Fruit fly (Drosophila melanogaster) whole organism, embryonic: Measurements from ENCODE around the gene CG8319.

Source experiments
- Antp ChIP-seq: fragments of 200-800 bp; sonication (Bioruptor generic); optimal IDR thresholded peaks from 3 replicates; lab custom pipeline; 2016; ENCODE audit warnings: missing biosample characterization, missing genetic modification characterization
- Atf6 ChIP-seq: fragments of 200-800 bp; sonication (Bioruptor generic); IDR thresholded peaks from 2 replicates; pipeline ENCODE4 v1.3.6; 2022; ENCODE audit warnings: missing biosample characterization, missing genetic modification characterization
- Bgb ChIP-seq: fragments of 200-800 bp; sonication (Bioruptor generic); IDR thresholded peaks from 2 replicates; pipeline ENCODE4 v1.3.6; 2022; ENCODE audit warnings: missing biosample characterization, missing genetic modification characterization; ENCODE audit not compliant: partially characterized antibody
- C15 ChIP-seq: fragments of 200-800 bp; sonication (Bioruptor generic); IDR thresholded peaks from 3 replicates; pipeline ENCODE4 v1.3.6; 2022; ENCODE audit warnings: missing biosample characterization, missing genetic modification characterization
- CG10147 ChIP-seq: fragments of 200-800 bp; sonication (Bioruptor generic); optimal IDR thresholded peaks from 2 replicates; lab custom pipeline; 2019; ENCODE audit warnings: missing biosample characterization, mild to moderate bottlenecking, missing genetic modification characterization, moderate library complexity
- CG10366 ChIP-seq: fragments of 200-800 bp; sonication (Bioruptor generic); IDR thresholded peaks from 2 replicates; pipeline ENCODE4 v1.3.6; 2022; ENCODE audit warnings: missing biosample characterization, missing genetic modification characterization
- CG11696 ChIP-seq: fragments of 200-800 bp; sonication (Bioruptor generic); IDR thresholded peaks from 2 replicates; pipeline ENCODE4 v1.3.6; 2022; ENCODE audit warnings: missing biosample characterization, missing genetic modification characterization
- CG12769 ChIP-seq: fragments of 200-800 bp; sonication (Bioruptor generic); optimal IDR thresholded peaks from 2 replicates; lab custom pipeline; 2019; ENCODE audit warnings: missing biosample characterization, mild to moderate bottlenecking, missing genetic modification characterization, moderate library complexity
- CG14014 ChIP-seq: fragments of 200-800 bp; sonication (Bioruptor generic); IDR thresholded peaks from 2 replicates; pipeline ENCODE4 v1.3.6; 2022; ENCODE audit warnings: missing biosample characterization, missing genetic modification characterization
- CG14710 ChIP-seq: fragments of 200-800 bp; sonication (Bioruptor generic); optimal IDR thresholded peaks from 3 replicates; lab custom pipeline; 2019; ENCODE audit warnings: missing biosample characterization, mild to moderate bottlenecking, missing genetic modification characterization, moderate library complexity
- CG14860 ChIP-seq: fragments of 200-800 bp; sonication (Bioruptor generic); IDR thresholded peaks from 3 replicates; pipeline ENCODE4 v1.3.6; 2022; ENCODE audit warnings: missing biosample characterization, missing genetic modification characterization; ENCODE audit not compliant: partially characterized antibody
- CG17186 ChIP-seq: fragments of 200-800 bp; sonication (Bioruptor generic); optimal IDR thresholded peaks from 3 replicates; lab custom pipeline; 2017; ENCODE audit warnings: missing biosample characterization, missing genetic modification reagents, missing genetic modification characterization
- CG17385 ChIP-seq: fragments of 200-800 bp; sonication (Bioruptor generic); optimal IDR thresholded peaks from 3 replicates; lab custom pipeline; 2018; ENCODE audit warnings: missing biosample characterization, mild to moderate bottlenecking, missing genetic modification characterization
- CG1832 ChIP-seq: fragments of 200-800 bp; sonication (Bioruptor generic); optimal IDR thresholded peaks from 2 replicates; lab custom pipeline; 2017; ENCODE audit warnings: missing biosample characterization, mild to moderate bottlenecking, missing genetic modification characterization, inconsistent platforms
- CG18476 ChIP-seq: fragments of 200-800 bp; sonication (Bioruptor generic); optimal IDR thresholded peaks from 2 replicates; lab custom pipeline; 2016; ENCODE audit warnings: missing biosample characterization, mild to moderate bottlenecking, missing genetic modification characterization
- CG2199 ChIP-seq: fragments of 200-800 bp; sonication (Bioruptor generic); IDR thresholded peaks from 3 replicates; pipeline ENCODE4 v1.3.6; 2022; ENCODE audit warnings: missing biosample characterization, missing genetic modification characterization
- CG3065 ChIP-seq: fragments of 200-800 bp; sonication (Bioruptor generic); optimal IDR thresholded peaks from 2 replicates; lab custom pipeline; 2016; ENCODE audit warnings: missing biosample characterization, missing genetic modification characterization
- CG32767 ChIP-seq: fragments of 200-800 bp; sonication (Bioruptor generic); IDR thresholded peaks from 2 replicates; pipeline ENCODE4 v1.3.6; 2022; ENCODE audit warnings: missing biosample characterization, missing genetic modification characterization
- CG3407 ChIP-seq: fragments of 200-800 bp; sonication (Bioruptor generic); optimal IDR thresholded peaks from 2 replicates; lab custom pipeline; 2018; ENCODE audit warnings: missing biosample characterization, mild to moderate bottlenecking, missing genetic modification characterization
- CG4424 ChIP-seq: fragments of 200-800 bp; sonication (Bioruptor generic); optimal IDR thresholded peaks from 3 replicates; lab custom pipeline; 2016; ENCODE audit warnings: missing biosample characterization, missing genetic modification characterization
- CG4617 ChIP-seq: fragments of 200-800 bp; sonication (Bioruptor generic); optimal IDR thresholded peaks from 3 replicates; lab custom pipeline; 2016; ENCODE audit warnings: missing biosample characterization, missing genetic modification characterization, borderline replicate concordance
- CG9876 ChIP-seq: fragments of 200-800 bp; sonication (Bioruptor generic); optimal IDR thresholded peaks from 2 replicates; lab custom pipeline; 2016; ENCODE audit warnings: missing biosample characterization, missing genetic modification characterization
- D ChIP-seq, 2 experiments: fragments of 200-800 bp in 1 of 2; fragments of >200 bp in 1 of 2; sonication (Bioruptor generic) in 1 of 2; optimal IDR thresholded peaks; 2 replicates in 1 of 2; 3 replicates in 1 of 2; lab custom pipeline; 2017; ENCODE audit warnings: mild to moderate bottlenecking in 1 of 2, missing biosample characterization in 1 of 2, missing genetic modification characterization in 1 of 2, missing genetic modification reagents in 1 of 2
- Dll ChIP-seq: fragments of 200-800 bp; sonication (Bioruptor generic); IDR thresholded peaks from 4 replicates; pipeline ENCODE4 v1.3.6; 2022; ENCODE audit warnings: missing biosample characterization, missing genetic modification characterization; ENCODE audit not compliant: partially characterized antibody
- Drgx ChIP-seq: fragments of 200-800 bp; sonication (Bioruptor generic); IDR thresholded peaks from 2 replicates; pipeline ENCODE4 v1.3.6; 2022; ENCODE audit warnings: missing biosample characterization, missing genetic modification characterization
- HLH4C ChIP-seq: fragments of 200-800 bp; sonication (Bioruptor generic); IDR thresholded peaks from 3 replicates; pipeline ENCODE4 v1.3.6; 2022; ENCODE audit warnings: missing biosample characterization, missing genetic modification characterization; ENCODE audit not compliant: partially characterized antibody
- Hr51 ChIP-seq, 2 experiments: fragments of 200-800 bp; sonication (Bioruptor generic); optimal IDR thresholded peaks; 2 replicates in 1 of 2; 3 replicates in 1 of 2; lab custom pipeline; 2016 to 2018; ENCODE audit warnings: missing biosample characterization in 2 of 2, missing genetic modification characterization in 2 of 2, mild to moderate bottlenecking in 1 of 2, moderate library complexity in 1 of 2
- Jarid2 ChIP-seq: fragments of 200-800 bp; sonication (Bioruptor generic); optimal IDR thresholded peaks from 3 replicates; lab custom pipeline; 2017; ENCODE audit warnings: mild to moderate bottlenecking, missing biosample characterization, missing genetic modification reagents, missing genetic modification characterization
- NFAT ChIP-seq: fragments of 200-800 bp; sonication (Bioruptor generic); IDR thresholded peaks from 2 replicates; pipeline ENCODE4 v1.3.6; 2022; ENCODE audit warnings: missing biosample characterization, missing genetic modification characterization
- Nf-YA ChIP-seq: fragments of 200-800 bp; sonication (Bioruptor generic); IDR thresholded peaks from 2 replicates; pipeline ENCODE4 v1.3.6; 2022; ENCODE audit warnings: missing biosample characterization, missing genetic modification characterization
- Pdp1 ChIP-seq, 2 experiments: fragments of 200-800 bp; sonication (Bioruptor generic); optimal IDR thresholded peaks; 3 replicates each; lab custom pipeline; 2016; ENCODE audit warnings: missing biosample characterization in 2 of 2, missing genetic modification characterization in 2 of 2, mild to moderate bottlenecking in 1 of 2, moderate library complexity in 1 of 2
- Scr ChIP-seq: fragments of 200-800 bp; sonication (Bioruptor generic); IDR thresholded peaks from 2 replicates; pipeline ENCODE4 v1.3.6; 2022; ENCODE audit warnings: missing biosample characterization, missing genetic modification characterization; ENCODE audit not compliant: partially characterized antibody
- bbx ChIP-seq: fragments of 200-800 bp; sonication (Bioruptor generic); IDR thresholded peaks from 2 replicates; pipeline ENCODE4 v1.3.6; 2022; ENCODE audit warnings: missing biosample characterization, missing genetic modification characterization; ENCODE audit not compliant: partially characterized antibody
- bigmax ChIP-seq: fragments of 200-800 bp; sonication (Bioruptor generic); optimal IDR thresholded peaks from 2 replicates; lab custom pipeline; 2018; ENCODE audit warnings: missing biosample characterization, mild to moderate bottlenecking, missing genetic modification characterization
- chif ChIP-seq, 2 experiments: fragments of 200-800 bp; sonication (Bioruptor generic); optimal IDR thresholded peaks; 3 replicates each; lab custom pipeline; 2016; ENCODE audit warnings: missing biosample characterization in 2 of 2, missing genetic modification characterization in 2 of 2
- fd102C ChIP-seq: fragments of 200-800 bp; sonication (Bioruptor generic); optimal IDR thresholded peaks from 2 replicates; lab custom pipeline; 2018; ENCODE audit warnings: missing biosample characterization, mild to moderate bottlenecking, missing genetic modification characterization, moderate library complexity
- ham ChIP-seq: fragments of 200-800 bp; sonication (Bioruptor generic); IDR thresholded peaks from 2 replicates; pipeline ENCODE4 v1.3.6; 2022; ENCODE audit warnings: missing biosample characterization, missing genetic modification characterization
- hb ChIP-seq: fragments of 200-800 bp; sonication (Bioruptor generic); IDR thresholded peaks from 3 replicates; pipeline ENCODE4 v1.3.6; 2022; ENCODE audit warnings: missing biosample characterization, missing genetic modification characterization; ENCODE audit not compliant: partially characterized antibody
- nerfin-2 ChIP-seq: fragments of 200-800 bp; sonication (Bioruptor generic); IDR thresholded peaks from 2 replicates; pipeline ENCODE4 v1.3.6; 2022; ENCODE audit warnings: missing biosample characterization, missing genetic modification characterization; ENCODE audit not compliant: partially characterized antibody
- nom ChIP-seq: fragments of 200-800 bp; sonication (Bioruptor generic); optimal IDR thresholded peaks from 2 replicates; lab custom pipeline; 2017; ENCODE audit warnings: missing biosample characterization, missing genetic modification characterization, mild to moderate bottlenecking, moderate library complexity, missing genetic modification reagents
- pnt ChIP-seq: fragments of 200-800 bp; sonication (Bioruptor generic); optimal IDR thresholded peaks from 3 replicates; lab custom pipeline; 2016; ENCODE audit warnings: missing biosample characterization, missing genetic modification characterization
- ranshi ChIP-seq: fragments of 200-800 bp; sonication (Bioruptor generic); IDR thresholded peaks from 2 replicates; pipeline ENCODE4 v1.3.6; 2022; ENCODE audit warnings: missing biosample characterization, missing genetic modification characterization
- row ChIP-seq: fragments of 200-800 bp; sonication (Bioruptor generic); IDR thresholded peaks from 3 replicates; pipeline ENCODE4 v1.3.6; 2022; ENCODE audit warnings: missing biosample characterization, missing genetic modification characterization
- sc ChIP-seq, 3 experiments: fragments of >200 bp in 2 of 3; fragments of 200-800 bp in 1 of 3; sonication (Bioruptor generic) in 1 of 3; optimal IDR thresholded peaks; 2 replicates in 2 of 3; 3 replicates in 1 of 3; lab custom pipeline; 2017; ENCODE audit warnings: mild to moderate bottlenecking in 1 of 3, missing biosample characterization in 1 of 3, missing genetic modification characterization in 1 of 3, missing genetic modification reagents in 1 of 3
- tio ChIP-seq: fragments of 200-800 bp; sonication (Bioruptor generic); optimal IDR thresholded peaks from 2 replicates; lab custom pipeline; 2017; ENCODE audit warnings: missing biosample characterization, missing genetic modification characterization, inconsistent platforms
- tup ChIP-seq: fragments of 200-800 bp; sonication (Bioruptor generic); optimal IDR thresholded peaks from 2 replicates; lab custom pipeline; 2016; ENCODE audit warnings: missing biosample characterization, mild to moderate bottlenecking, missing genetic modification characterization, moderate library complexity
- twi ChIP-seq: fragments of 200-800 bp; optimal IDR thresholded peaks from 2 replicates; lab custom pipeline; 2019; ENCODE audit warnings: missing biosample characterization, mild to moderate bottlenecking, missing genetic modification characterization, moderate library complexity
- vnd ChIP-seq: fragments of 200-800 bp; sonication (Bioruptor generic); IDR thresholded peaks from 3 replicates; pipeline ENCODE4 v1.3.6; 2022; ENCODE audit warnings: missing biosample characterization, missing genetic modification characterization; ENCODE audit not compliant: partially characterized antibody

CG8319 gene

dm6 chr3R:9608206-9608605 is 18.9 kb upstream of the CG8319 start:
- no peak for TF ChIP-seq tup (GFP tag; lab: Kevin White, UChicago)
- TF ChIP-seq CG14710: no peak
- TF ChIP-seq CG12769 (tag; lab: Kevin White, UChicago): no peak
- no peak for TF ChIP-seq CG14014 (GFP tag; lab: Robert Waterston, UW)
- TF ChIP-seq CG14860: peak; percentile 68; the same call in 2 of the 3 replicates
- no peak for TF ChIP-seq D (optimal IDR thresholded peaks at IDR 0.05; lab: Kevin White, UChicago)
- no peak for TF ChIP-seq D (GFP tag; optimal IDR thresholded peaks at IDR 0.05; lab: Kevin White, UChicago)
- TF ChIP-seq NFAT (GFP tag; lab: Robert Waterston, UW): no peak
- TF ChIP-seq nom (GFP tag; lab: Kevin White, UChicago): no peak
- TF ChIP-seq Dll (GFP tag; lab: Robert Waterston, UW): 0 out of 4 replicates have a peak, but pooled peaks have one; percentile 19
- TF ChIP-seq C15 (GFP tag; lab: Robert Waterston, UW): no peak
- TF ChIP-seq vnd: peak; percentile 50; the same call in 2 of the 3 replicates
- no peak for TF ChIP-seq CG18476 (GFP tag; lab: Kevin White, UChicago)
- no peak for TF ChIP-seq Antp (GFP tag; lab: Kevin White, UChicago)
- no peak for TF ChIP-seq sc (optimal IDR thresholded peaks at IDR 0.05; lab: Kevin White, UChicago)
- no peak for TF ChIP-seq sc (GFP tag; optimal IDR thresholded peaks at IDR 0.05; lab: Kevin White, UChicago)
- TF ChIP-seq Hr51 (GFP tag; optimal IDR thresholded peaks at IDR 0.05; lab: Kevin White, UChicago): no peak
- peak; percentile 87 for TF ChIP-seq HLH4C (GFP tag; lab: Robert Waterston, UW)
- TF ChIP-seq Bgb (GFP tag; lab: Robert Waterston, UW): peak; percentile 40; the same call in 1 of the 2 replicates
- no peak for TF ChIP-seq tio (GFP tag; lab: Kevin White, UChicago)
- 0 out of 3 replicates have a peak, but pooled peaks have one; percentile 20 for TF ChIP-seq hb
- no peak for TF ChIP-seq Nf-YA (GFP tag; lab: Robert Waterston, UW)
- TF ChIP-seq Drgx (GFP tag; lab: Robert Waterston, UW): 0 out of 2 replicates have a peak, but pooled peaks have one; percentile 15
- no peak for TF ChIP-seq CG3407 (GFP tag; lab: Kevin White, UChicago)
- no peak for TF ChIP-seq Atf6
- no peak for TF ChIP-seq twi (tag; lab: Kevin White, UChicago)
- no peak for TF ChIP-seq row (GFP tag; lab: Robert Waterston, UW)
- TF ChIP-seq CG32767 (GFP tag; lab: Robert Waterston, UW): no peak
- TF ChIP-seq CG10366: no peak
- TF ChIP-seq CG11696 (GFP tag; lab: Robert Waterston, UW): no peak
- no peak for TF ChIP-seq CG10147 (GFP tag; lab: Kevin White, UChicago)
- TF ChIP-seq chif (GFP tag; optimal IDR thresholded peaks at IDR 0.05; lab: Kevin White, UChicago): no peak
- TF ChIP-seq CG2199 (GFP tag; lab: Robert Waterston, UW): no peak
- TF ChIP-seq ham (GFP tag; lab: Robert Waterston, UW): no peak
- TF ChIP-seq CG3065: no peak
- no peak for TF ChIP-seq CG1832
- peak; percentile 62 for TF ChIP-seq nerfin-2 (GFP tag; lab: Robert Waterston, UW)
- no peak for TF ChIP-seq Jarid2 (GFP tag; lab: Kevin White, UChicago)
- TF ChIP-seq bigmax (GFP tag; lab: Kevin White, UChicago): no peak
- no peak for TF ChIP-seq fd102C (GFP tag; lab: Kevin White, UChicago)
- TF ChIP-seq CG4424: no peak
- peak; percentile 31; the same call in 1 of the 2 replicates for TF ChIP-seq bbx (GFP tag; lab: Robert Waterston, UW)
- TF ChIP-seq CG4617 (GFP tag; lab: Kevin White, UChicago): no peak
- TF ChIP-seq CG17385 (GFP tag; lab: Kevin White, UChicago): no peak
- TF ChIP-seq CG17186 (GFP tag; lab: Kevin White, UChicago): no peak
- peak; percentile 48; the same call in 1 of the 2 replicates for TF ChIP-seq Scr
- peak in 1 of 2 experiments; percentile 67 for TF ChIP-seq Pdp1 (GFP tag; optimal IDR thresholded peaks at IDR 0.05; lab: Kevin White, UChicago)
- TF ChIP-seq pnt (GFP tag; lab: Kevin White, UChicago): no peak
- no peak for TF ChIP-seq CG9876 (GFP tag; lab: Kevin White, UChicago)
- no peak for TF ChIP-seq ranshi
